Worm (Caenorhabditis elegans) whole organism, L4/young adult: Measurements from ENCODE around the gene C05E7.3.

ENCODE experiments used
- W03F9.2 ChIP-seq: fragments of 150-350 bp; optimal IDR thresholded peaks from 2 replicates; lab custom pipeline; 2014; ENCODE audit warnings: missing biosample characterization, missing genetic modification characterization
- dao-5 ChIP-seq: sonication (generic microtip); optimal IDR thresholded peaks from 2 replicates; lab custom pipeline; 2016; ENCODE audit warnings: missing genotype, missing genetic modification characterization, moderate library complexity, missing compliant biosample characterization
- him-1 ChIP-seq: sonication (generic microtip); optimal IDR thresholded peaks from 2 replicates; lab custom pipeline; 2016; ENCODE audit warnings: missing genotype, missing genetic modification reagents, missing genetic modification characterization, missing compliant biosample characterization

Gene C05E7.3

ce11 chrX:12915693-12916092, 30.7 kb downstream of the C05E7.3 start:
- TF ChIP-seq him-1 (tag; lab: Kevin White, UChicago), result no peak
- TF ChIP-seq dao-5 (tag; lab: Kevin White, UChicago), result no peak
- TF ChIP-seq W03F9.2 (tag; lab: Kevin White, UChicago), result no peak

ce11 chrX:12915058-12915457, 31.4 kb downstream of the C05E7.3 start:
- TF ChIP-seq dao-5 (tag; lab: Kevin White, UChicago), result no peak
- TF ChIP-seq W03F9.2 (tag; lab: Kevin White, UChicago), result no peak
- no peak for TF ChIP-seq him-1 (tag; lab: Kevin White, UChicago)

- TF ChIP-seq W03F9.2 (tag; lab: Kevin White, UChicago), result no peak
Measured at ce11 chrX:12914209-12914608, 32.2 kb downstream of the C05E7.3 start.

- TF ChIP-seq him-1 (tag; lab: Kevin White, UChicago) (no peak), dao-5 (tag; lab: Kevin White, UChicago) (no peak), W03F9.2 (tag; lab: Kevin White, UChicago) (no peak)
Measured at ce11 chrX:12913398-12914071, 32.9 kb downstream of the C05E7.3 start.

ce11 chrX:12912435-12912834, 34.0 kb downstream of the C05E7.3 start:
- no peak for TF ChIP-seq dao-5 (tag; lab: Kevin White, UChicago)
- TF ChIP-seq him-1 (tag; lab: Kevin White, UChicago), result no peak
- no peak for TF ChIP-seq W03F9.2 (tag; lab: Kevin White, UChicago)

- TF ChIP-seq him-1 (tag; lab: Kevin White, UChicago) (no peak), dao-5 (tag; lab: Kevin White, UChicago) (no peak), W03F9.2 (tag; lab: Kevin White, UChicago) (no peak)
Measured at ce11 chrX:12911235-12911634, 35.2 kb downstream of the C05E7.3 start.

ce11 chrX:12909910-12910309, 36.5 kb downstream of the C05E7.3 start:
- TF ChIP-seq him-1 (tag; lab: Kevin White, UChicago) (no peak), W03F9.2 (tag; lab: Kevin White, UChicago) (no peak), dao-5 (tag; lab: Kevin White, UChicago) (no peak)

- TF ChIP-seq dao-5 (tag; lab: Kevin White, UChicago) (no peak), W03F9.2 (tag; lab: Kevin White, UChicago) (no peak), him-1 (tag; lab: Kevin White, UChicago) (no peak)
Measured at ce11 chrX:12908715-12909114, 37.7 kb downstream of the C05E7.3 start.

ce11 chrX:12907502-12907901, 38.9 kb downstream of the C05E7.3 start, which contains the start of gene pqn-18:
Gene pqn-18 (plus strand): TSS chrX:12907832.
- no peak for TF ChIP-seq him-1 (tag; lab: Kevin White, UChicago)
- no peak for TF ChIP-seq dao-5 (tag; lab: Kevin White, UChicago)
- no peak for TF ChIP-seq W03F9.2 (tag; lab: Kevin White, UChicago)

ce11 chrX:12903810-12904209, 42.6 kb downstream of the C05E7.3 start:
- TF ChIP-seq him-1 (tag; lab: Kevin White, UChicago) (no peak), dao-5 (tag; lab: Kevin White, UChicago) (no peak), W03F9.2 (tag; lab: Kevin White, UChicago) (no peak)

- no peak for TF ChIP-seq him-1 (tag; lab: Kevin White, UChicago)
- TF ChIP-seq dao-5 (tag; lab: Kevin White, UChicago), result no peak
- no peak for TF ChIP-seq W03F9.2 (tag; lab: Kevin White, UChicago)
Measured at ce11 chrX:12902057-12902652, 44.3 kb downstream of the C05E7.3 start.

ce11 chrX:12899140-12899888, 47.1 kb downstream of the C05E7.3 start:
- TF ChIP-seq W03F9.2 (tag; lab: Kevin White, UChicago) (no peak), dao-5 (tag; lab: Kevin White, UChicago) (no peak), him-1 (tag; lab: Kevin White, UChicago) (no peak)
